Worm (Caenorhabditis elegans): ENCODE results near the gene grl-3.

DNA sequence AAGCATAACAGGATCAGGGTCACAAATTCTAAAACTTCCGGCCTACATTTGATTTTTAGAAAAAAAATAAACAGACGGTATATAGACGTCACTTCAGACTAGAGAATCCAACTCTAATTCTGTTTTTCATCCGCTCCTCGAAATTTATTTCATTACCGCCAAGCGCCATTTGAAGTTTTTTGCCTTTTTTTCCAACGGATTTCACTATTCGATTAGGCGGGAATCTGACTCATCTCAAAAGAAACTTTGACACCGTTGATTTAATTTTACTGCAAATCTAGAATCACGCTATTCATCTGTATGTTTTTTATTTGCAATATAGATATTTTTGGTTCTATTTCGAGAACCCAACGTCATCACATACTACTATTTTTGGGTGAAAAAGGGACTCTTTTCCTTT, 19.5 kb downstream of the grl-3 start:
- TF ChIP-seq pha-2 (tag; optimal IDR thresholded peaks at IDR 0.05) (no peak), ama-1 (optimal IDR thresholded peaks at IDR 0.05) (no peak), pqm-1 (tag; optimal IDR thresholded peaks at IDR 0.05) (no peak), ceh-9 (tag; optimal IDR thresholded peaks at IDR 0.05) (no peak)
